Worm (Caenorhabditis elegans) whole organism, mixed stage, embryonic: ENCODE data around the gene glt-4.

Experiments used
- ces-1 ChIP-seq: fragments of 150-350 bp; optimal IDR thresholded peaks from 2 replicates; lab custom pipeline; 2014; ENCODE audit warnings: missing biosample characterization, missing genetic modification reagents, missing genetic modification characterization
- elt-1 ChIP-seq: sonication (generic microtip); optimal IDR thresholded peaks from 2 replicates; lab custom pipeline; 2017; ENCODE audit warnings: missing genetic modification characterization, mild to moderate bottlenecking, missing compliant biosample characterization, antibody characterized with exemption, moderate library complexity, borderline replicate concordance; ENCODE audit not compliant: insufficient read depth
- nhr-12 ChIP-seq: fragments of 150-350 bp; optimal IDR thresholded peaks from 2 replicates; lab custom pipeline; 2014; ENCODE audit warnings: missing biosample characterization, missing genetic modification characterization
- nhr-237 ChIP-seq: fragments of 150-350 bp; optimal IDR thresholded peaks from 2 replicates; lab custom pipeline; 2014; ENCODE audit warnings: missing biosample characterization, missing genetic modification characterization
- nhr-28 ChIP-seq: fragments of 150-350 bp; optimal IDR thresholded peaks from 2 replicates; lab custom pipeline; 2014; ENCODE audit warnings: missing biosample characterization, missing genetic modification characterization
- pha-4 ChIP-seq: fragments of 150-350 bp; optimal IDR thresholded peaks from 2 replicates; lab custom pipeline; 2018; ENCODE audit warnings: missing biosample characterization, missing genetic modification reagents, missing genetic modification characterization
- sem-2 ChIP-seq: fragments of 200-800 bp; sonication (Bioruptor generic); optimal IDR thresholded peaks from 2 replicates; lab custom pipeline; 2018; ENCODE audit warnings: mild to moderate bottlenecking, missing genetic modification characterization, missing compliant biosample characterization
- unc-39 ChIP-seq: fragments of 150-350 bp; optimal IDR thresholded peaks from 2 replicates; lab custom pipeline; 2014; ENCODE audit warnings: missing biosample characterization, missing genetic modification characterization
- unc-62 ChIP-seq: fragments of 150-350 bp; optimal IDR thresholded peaks from 2 replicates; lab custom pipeline; 2014; ENCODE audit warnings: missing biosample characterization, missing genetic modification reagents, missing genetic modification characterization
- ztf-11 ChIP-seq: fragments of 150-350 bp; optimal IDR thresholded peaks from 2 replicates; lab custom pipeline; 2014; ENCODE audit warnings: missing biosample characterization, missing genetic modification characterization

DNA sequence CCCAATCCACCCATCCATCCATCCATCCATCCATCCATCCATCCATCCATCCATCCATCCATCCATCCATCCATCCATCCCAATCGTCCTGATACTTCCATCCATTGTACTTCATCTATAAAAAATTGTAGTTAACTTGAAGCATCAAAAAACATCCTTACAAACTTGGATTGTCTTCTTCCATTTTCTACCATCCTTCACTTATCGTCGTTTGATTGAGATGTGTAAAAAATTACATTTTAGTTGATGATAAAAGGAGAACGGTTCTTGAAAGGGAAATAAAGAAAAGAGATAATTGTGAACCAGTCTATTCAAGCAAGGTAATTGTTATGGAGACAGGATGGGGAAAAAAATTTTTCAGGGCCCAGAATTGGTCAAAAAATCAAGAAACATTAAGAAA, 45.5 kb upstream of the glt-4 start, which contains the start of gene C03B1.10:
- TF ChIP-seq unc-39 = no peak
- no peak for TF ChIP-seq nhr-237 (tag; lab: Kevin White, UChicago)
- no peak for TF ChIP-seq sem-2
- no peak for TF ChIP-seq elt-1 (tag; lab: Kevin White, UChicago)
- no peak for TF ChIP-seq ztf-11 (tag; lab: Kevin White, UChicago)
- TF ChIP-seq unc-62 (GFP tag; lab: Kevin White, UChicago) = no peak
- TF ChIP-seq nhr-12 (tag; lab: Kevin White, UChicago) = no peak
- no peak for TF ChIP-seq pha-4 (tag; lab: Kevin White, UChicago)
- TF ChIP-seq nhr-28 = no peak
- no peak for TF ChIP-seq ces-1 (GFP tag; lab: Kevin White, UChicago)
